Fruit fly (Drosophila melanogaster) whole organism, prepupa: ENCODE measurements around the gene CG43658.

ENCODE experiments used
- Blimp-1 ChIP-seq: fragments of 200-800 bp; sonication (Bioruptor generic); optimal IDR thresholded peaks from 3 replicates; lab custom pipeline; 2017; ENCODE audit warnings: missing biosample characterization, missing genetic modification characterization, mild to moderate bottlenecking, moderate library complexity, missing genetic modification reagents
- CG10631 ChIP-seq: fragments of 200-800 bp; sonication (Bioruptor generic); optimal IDR thresholded peaks from 2 replicates; lab custom pipeline; 2016; ENCODE audit warnings: missing biosample characterization, missing genetic modification characterization
- CG11294 ChIP-seq: fragments of 200-800 bp; sonication (Bioruptor generic); IDR thresholded peaks from 2 replicates; pipeline ENCODE4 v1.3.6; 2022; ENCODE audit warnings: missing biosample characterization, missing genetic modification characterization
- CG11762 ChIP-seq: fragments of 200-800 bp; sonication (Bioruptor generic); optimal IDR thresholded peaks from 3 replicates; lab custom pipeline; 2016; ENCODE audit warnings: missing biosample characterization, missing genetic modification characterization; ENCODE audit not compliant: insufficient read depth
- CG15336 ChIP-seq: fragments of 200-800 bp; sonication (Bioruptor generic); IDR thresholded peaks from 2 replicates; pipeline ENCODE4 v1.3.6; 2022; ENCODE audit warnings: missing biosample characterization, missing genetic modification characterization
- CG1621 ChIP-seq: fragments of 200-800 bp; sonication (Bioruptor generic); optimal IDR thresholded peaks from 3 replicates; lab custom pipeline; 2018; ENCODE audit warnings: missing biosample characterization, mild to moderate bottlenecking, missing genetic modification characterization
- CG16779 ChIP-seq: fragments of 200-800 bp; sonication (Bioruptor generic); optimal IDR thresholded peaks from 3 replicates; lab custom pipeline; 2017; ENCODE audit warnings: missing biosample characterization, mild to moderate bottlenecking, missing genetic modification characterization
- CG31627 ChIP-seq: fragments of 200-800 bp; sonication (Bioruptor generic); optimal IDR thresholded peaks from 3 replicates; lab custom pipeline; 2016; ENCODE audit warnings: missing biosample characterization, missing genetic modification characterization
- CG32006 ChIP-seq: fragments of 200-800 bp; sonication (Bioruptor generic); optimal IDR thresholded peaks from 3 replicates; lab custom pipeline; 2017; ENCODE audit warnings: missing biosample characterization, mild to moderate bottlenecking, missing genetic modification characterization
- CG34406 ChIP-seq: fragments of 200-800 bp; sonication (Bioruptor generic); optimal IDR thresholded peaks from 3 replicates; lab custom pipeline; 2016; ENCODE audit warnings: missing biosample characterization, missing genetic modification characterization
- CG3919 ChIP-seq: fragments of 200-800 bp; sonication (Bioruptor generic); optimal IDR thresholded peaks from 3 replicates; lab custom pipeline; 2016; ENCODE audit warnings: missing biosample characterization, missing genetic modification characterization
- CG4318 ChIP-seq: fragments of 200-800 bp; sonication (Bioruptor generic); optimal IDR thresholded peaks from 3 replicates; lab custom pipeline; 2017; ENCODE audit warnings: missing biosample characterization, mild to moderate bottlenecking, missing genetic modification characterization
- CG6163 ChIP-seq: fragments of 200-800 bp; sonication (Bioruptor generic); IDR thresholded peaks from 3 replicates; pipeline ENCODE4 v1.3.6; 2022; ENCODE audit warnings: missing biosample characterization, missing genetic modification characterization
- CG6276 ChIP-seq: fragments of 200-800 bp; sonication (Bioruptor generic); optimal IDR thresholded peaks from 2 replicates; lab custom pipeline; 2017; ENCODE audit warnings: missing biosample characterization, mild to moderate bottlenecking, missing genetic modification characterization
- CG6792 ChIP-seq: fragments of 200-800 bp; sonication (Bioruptor generic); optimal IDR thresholded peaks from 3 replicates; lab custom pipeline; 2016; ENCODE audit warnings: missing biosample characterization, missing genetic modification characterization
- CG6808 ChIP-seq: fragments of 200-800 bp; sonication (Bioruptor generic); optimal IDR thresholded peaks from 3 replicates; lab custom pipeline; 2017; ENCODE audit warnings: missing biosample characterization, missing genetic modification characterization, mild to moderate bottlenecking, moderate library complexity, missing genetic modification reagents
- CG6854 ChIP-seq: fragments of 200-800 bp; sonication (Bioruptor generic); optimal IDR thresholded peaks from 2 replicates; lab custom pipeline; 2017; ENCODE audit warnings: missing biosample characterization, mild to moderate bottlenecking, missing genetic modification characterization
- CG8119 ChIP-seq: fragments of 200-800 bp; sonication (Bioruptor generic); IDR thresholded peaks from 3 replicates; pipeline ENCODE4 v1.3.6; 2022; ENCODE audit warnings: missing biosample characterization, missing genetic modification characterization
- CG8632 ChIP-seq: fragments of 200-800 bp; sonication (Bioruptor generic); optimal IDR thresholded peaks from 3 replicates; lab custom pipeline; 2016; ENCODE audit warnings: missing biosample characterization, missing genetic modification characterization
- CG9139 ChIP-seq: fragments of 200-800 bp; sonication (Bioruptor generic); optimal IDR thresholded peaks from 3 replicates; lab custom pipeline; 2017; ENCODE audit warnings: missing biosample characterization, mild to moderate bottlenecking, missing genetic modification characterization
- Eip75B ChIP-seq: fragments of 200-800 bp; sonication (Bioruptor generic); optimal IDR thresholded peaks from 3 replicates; lab custom pipeline; 2016; ENCODE audit warnings: missing biosample characterization, missing genetic modification characterization
- Eip78C ChIP-seq: fragments of 200-800 bp; sonication (Bioruptor generic); peaks from one replicate; lab custom pipeline; 2016; ENCODE audit warnings: missing biosample characterization, missing genetic modification characterization
- Eip93F ChIP-seq: fragments of 200-800 bp; sonication (Bioruptor generic); optimal IDR thresholded peaks from 2 replicates; lab custom pipeline; 2016; ENCODE audit warnings: missing biosample characterization, mild to moderate bottlenecking, missing genetic modification characterization
- Ets21C ChIP-seq: fragments of 200-800 bp; sonication (Bioruptor generic); optimal IDR thresholded peaks from 3 replicates; lab custom pipeline; 2016; ENCODE audit warnings: missing biosample characterization, missing genetic modification characterization
- Ets96B ChIP-seq: fragments of 200-800 bp; optimal IDR thresholded peaks from 2 replicates; lab custom pipeline; 2019; ENCODE audit warnings: missing biosample characterization, mild to moderate bottlenecking, missing genetic modification characterization, moderate library complexity
- Gug ChIP-seq: fragments of 200-800 bp; sonication (Bioruptor generic); IDR thresholded peaks from 2 replicates; pipeline ENCODE4 v1.3.6; 2022; ENCODE audit warnings: missing biosample characterization, missing genetic modification characterization
- Hr38 ChIP-seq: sonication (Bioruptor generic); optimal IDR thresholded peaks from 2 replicates; lab custom pipeline; 2016; ENCODE audit warnings: missing biosample characterization, missing genetic modification characterization
- Hr39 ChIP-seq: fragments of 200-800 bp; sonication (Bioruptor generic); optimal IDR thresholded peaks from 2 replicates; lab custom pipeline; 2016; ENCODE audit warnings: missing biosample characterization, missing genetic modification characterization
- Hr4 ChIP-seq: fragments of 200-800 bp; sonication (Bioruptor generic); optimal IDR thresholded peaks from 3 replicates; lab custom pipeline; 2016; ENCODE audit warnings: missing biosample characterization, missing genetic modification characterization
- Lpt ChIP-seq: fragments of 200-800 bp; sonication (Bioruptor generic); optimal IDR thresholded peaks from 3 replicates; lab custom pipeline; 2016; ENCODE audit warnings: missing biosample characterization, missing genetic modification characterization
- OdsH ChIP-seq: fragments of 200-800 bp; sonication (Bioruptor generic); optimal IDR thresholded peaks from 3 replicates; lab custom pipeline; 2016; ENCODE audit warnings: missing biosample characterization, missing genetic modification characterization
- Smox ChIP-seq: fragments of 200-800 bp; sonication (Bioruptor generic); optimal IDR thresholded peaks from 3 replicates; lab custom pipeline; 2016; ENCODE audit warnings: missing biosample characterization, missing genetic modification characterization
- Sox102F ChIP-seq: fragments of 200-800 bp; sonication (Bioruptor generic); optimal IDR thresholded peaks from 2 replicates; lab custom pipeline; 2016; ENCODE audit warnings: missing biosample characterization, mild to moderate bottlenecking, missing genetic modification characterization
- Sox14 ChIP-seq: fragments of 200-800 bp; sonication (Bioruptor generic); optimal IDR thresholded peaks from 3 replicates; lab custom pipeline; 2016; ENCODE audit warnings: missing biosample characterization, missing genetic modification characterization
- Sox15 ChIP-seq: fragments of 200-800 bp; sonication (Bioruptor generic); optimal IDR thresholded peaks from 3 replicates; lab custom pipeline; 2016; ENCODE audit warnings: missing biosample characterization, missing genetic modification characterization
- achi ChIP-seq: fragments of 200-800 bp; sonication (Bioruptor generic); optimal IDR thresholded peaks from 3 replicates; lab custom pipeline; 2016; ENCODE audit warnings: missing biosample characterization, missing genetic modification characterization
- acj6 ChIP-seq: fragments of 200-800 bp; sonication (Bioruptor generic); optimal IDR thresholded peaks from 3 replicates; lab custom pipeline; 2016; ENCODE audit warnings: missing biosample characterization, missing genetic modification characterization
- cyc ChIP-seq: fragments of 200-800 bp; sonication (Bioruptor generic); optimal IDR thresholded peaks from 3 replicates; lab custom pipeline; 2016; ENCODE audit warnings: missing biosample characterization, missing genetic modification characterization
- dsx ChIP-seq: fragments of 200-800 bp; optimal IDR thresholded peaks from 3 replicates; lab custom pipeline; 2019; ENCODE audit warnings: missing biosample characterization, mild to moderate bottlenecking, missing genetic modification characterization, moderate library complexity; ENCODE audit not compliant: poor library complexity, severe bottlenecking
- eg ChIP-seq: fragments of 200-800 bp; sonication (Bioruptor generic); IDR thresholded peaks from 3 replicates; pipeline ENCODE4 v1.3.6; 2022; ENCODE audit warnings: missing biosample characterization, missing genetic modification characterization
- esn ChIP-seq: fragments of 200-800 bp; sonication (Bioruptor generic); optimal IDR thresholded peaks from 2 replicates; lab custom pipeline; 2016; ENCODE audit warnings: missing biosample characterization, mild to moderate bottlenecking, missing genetic modification characterization, moderate library complexity
- fd59A ChIP-seq: fragments of 200-800 bp; sonication (Bioruptor generic); optimal IDR thresholded peaks from 2 replicates; lab custom pipeline; 2017; ENCODE audit warnings: missing biosample characterization, mild to moderate bottlenecking, missing genetic modification characterization, missing genetic modification reagents
- fd85E ChIP-seq: fragments of 200-800 bp; sonication (Bioruptor generic); optimal IDR thresholded peaks from 3 replicates; lab custom pipeline; 2016; ENCODE audit warnings: missing biosample characterization, missing genetic modification characterization
- fkh ChIP-seq: fragments of 200-800 bp; sonication (Bioruptor generic); optimal IDR thresholded peaks from 3 replicates; lab custom pipeline; 2017; ENCODE audit warnings: missing biosample characterization, mild to moderate bottlenecking, missing genetic modification characterization, moderate library complexity
- lz ChIP-seq: fragments of 200-800 bp; sonication (Bioruptor generic); optimal IDR thresholded peaks from 3 replicates; lab custom pipeline; 2016; ENCODE audit warnings: missing biosample characterization, missing genetic modification characterization
- net ChIP-seq: fragments of 200-800 bp; sonication (Bioruptor generic); optimal IDR thresholded peaks from 3 replicates; lab custom pipeline; 2016; ENCODE audit warnings: missing biosample characterization, missing genetic modification characterization
- pdm3 ChIP-seq: fragments of 200-800 bp; sonication (Bioruptor generic); optimal IDR thresholded peaks from 3 replicates; lab custom pipeline; 2016; ENCODE audit warnings: missing biosample characterization, missing genetic modification characterization
- salr ChIP-seq, 2 experiments: fragments of 200-800 bp; sonication (Bioruptor generic); optimal IDR thresholded peaks; 3 replicates each; lab custom pipeline; 2016 to 2018; ENCODE audit warnings: missing biosample characterization in 2 of 2, missing genetic modification characterization in 2 of 2, mild to moderate bottlenecking in 1 of 2
- ss ChIP-seq, 2 experiments: fragments of 200-800 bp; sonication (Bioruptor generic); optimal IDR thresholded peaks; 2 replicates in 1 of 2; 3 replicates in 1 of 2; lab custom pipeline; 2017 to 2018; ENCODE audit warnings: mild to moderate bottlenecking in 2 of 2, missing biosample characterization in 2 of 2, missing genetic modification characterization in 2 of 2, moderate library complexity in 1 of 2
- topi ChIP-seq: fragments of 200-800 bp; sonication (Bioruptor generic); optimal IDR thresholded peaks from 3 replicates; lab custom pipeline; 2016; ENCODE audit warnings: missing biosample characterization, missing genetic modification characterization
- vri ChIP-seq: fragments of 200-800 bp; sonication (Bioruptor generic); optimal IDR thresholded peaks from 3 replicates; lab custom pipeline; 2016; ENCODE audit warnings: missing biosample characterization, mild to moderate bottlenecking, missing genetic modification characterization

CG43658 gene

DNA sequence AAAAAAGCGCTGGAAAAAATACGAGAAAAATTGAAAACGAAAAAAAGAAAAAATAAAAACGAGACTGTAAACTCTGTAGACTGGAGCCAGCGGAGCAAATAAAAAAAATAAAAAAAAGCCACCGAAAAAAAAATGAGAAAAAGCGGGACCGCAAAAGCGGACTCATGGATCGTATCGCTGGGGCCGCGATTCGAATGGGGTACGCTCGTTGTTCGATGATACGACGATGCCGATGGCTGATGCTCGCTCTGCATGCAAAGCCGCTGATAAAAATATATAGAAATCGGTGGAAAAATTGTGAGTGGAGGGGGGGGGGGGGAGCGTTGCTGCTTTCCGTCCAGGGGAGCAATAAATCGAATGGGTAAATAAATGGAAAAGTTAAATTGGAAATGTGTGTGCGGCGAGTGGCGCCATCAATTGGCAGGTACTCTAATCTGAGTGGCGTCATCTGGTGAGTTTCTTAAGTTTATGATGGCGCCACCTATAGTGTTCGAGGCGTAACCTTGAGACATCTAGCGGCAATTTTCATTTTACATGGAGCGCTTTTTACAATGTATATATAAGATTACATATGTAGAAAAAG lies 29.3 kb downstream of the CG43658 start:
- TF ChIP-seq Blimp-1 (peak; percentile 78), pdm3 (GFP tag; lab: Kevin White, UChicago) (peak; percentile 92), Sox14 (GFP tag; lab: Kevin White, UChicago) (peak; percentile 78), CG15336 (peak; percentile 98), CG6276 (GFP tag; lab: Kevin White, UChicago) (peak; percentile 100), eg (GFP tag; lab: Robert Waterston, UW) (peak; percentile 98), CG6854 (peak; percentile 99), Ets21C (GFP tag; lab: Kevin White, UChicago) (peak; percentile 21), vri (GFP tag; lab: Kevin White, UChicago) (peak; percentile 94), CG6163 (GFP tag; lab: Robert Waterston, UW) (peak; percentile 99), Eip93F (peak; percentile 79), Sox102F (GFP tag; lab: Kevin White, UChicago) (peak; percentile 95), fkh (GFP tag; lab: Kevin White, UChicago) (peak; percentile 48), Hr4 (GFP tag; lab: Kevin White, UChicago) (peak; percentile 82), CG8632 (GFP tag; lab: Kevin White, UChicago) (peak; percentile 94), lz (peak; percentile 72), Gug (GFP tag; lab: Robert Waterston, UW) (peak; percentile 87), CG11762 (GFP tag; lab: Kevin White, UChicago) (peak; percentile 94), Lpt (GFP tag; lab: Kevin White, UChicago) (peak; percentile 98), topi (peak; percentile 88), dsx (GFP tag; lab: Kevin White, UChicago) (peak; percentile 98), CG8119 (GFP tag; lab: Robert Waterston, UW) (peak; percentile 99), net (peak; percentile 98), CG1621 (peak; percentile 90), OdsH (GFP tag; lab: Kevin White, UChicago) (peak; percentile 89), Hr38 (GFP tag; lab: Kevin White, UChicago) (peak; percentile 11), acj6 (peak; percentile 78), cyc (GFP tag; lab: Kevin White, UChicago) (peak; percentile 39), Eip78C (GFP tag; lab: Kevin White, UChicago) (peak; percentile 96), CG3919 (GFP tag; lab: Kevin White, UChicago) (peak; percentile 90), fd59A (GFP tag; lab: Kevin White, UChicago) (peak; percentile 71), CG16779 (tag; lab: Kevin White, UChicago) (peak; percentile 99), CG9139 (peak; percentile 100), esn (peak; percentile 85), Sox15 (GFP tag; lab: Kevin White, UChicago) (no peak), salr (GFP tag; optimal IDR thresholded peaks at IDR 0.05; lab: Kevin White, UChicago) (peak; percentile 12 to 95), CG11294 (GFP tag; lab: Robert Waterston, UW) (peak; percentile 54; the same call in 1 of the 2 replicates), fd85E (GFP tag; lab: Kevin White, UChicago) (peak; percentile 82), Hr39 (GFP tag; lab: Kevin White, UChicago) (peak; percentile 65), Eip75B (GFP tag; lab: Kevin White, UChicago) (peak; percentile 96), CG10631 (peak; percentile 79), CG6792 (peak; percentile 94), CG32006 (GFP tag; lab: Kevin White, UChicago) (peak; percentile 91), Ets96B (peak; percentile 96), achi (GFP tag; lab: Kevin White, UChicago) (peak; percentile 94), CG4318 (GFP tag; lab: Kevin White, UChicago) (peak; percentile 54), ss (GFP tag; optimal IDR thresholded peaks at IDR 0.05; lab: Kevin White, UChicago) (peak; percentile 100), CG31627 (GFP tag; lab: Kevin White, UChicago) (peak; percentile 71), Smox (peak; percentile 79), CG34406 (GFP tag; lab: Kevin White, UChicago) (peak; percentile 94), CG6808 (GFP tag; lab: Kevin White, UChicago) (peak; percentile 99)
